Worm (Caenorhabditis elegans) whole organism, L2 larva: ENCODE results near the gene clh-5.

ENCODE experiments used
- Y55F3AM.14 ChIP-seq: fragments of 200-800 bp; sonication (Bioruptor generic); optimal IDR thresholded peaks from 2 replicates; lab custom pipeline; 2018; ENCODE audit warnings: mild to moderate bottlenecking, missing genetic modification characterization, missing compliant biosample characterization
- alr-1 ChIP-seq: fragments of 150-350 bp; optimal IDR thresholded peaks from 2 replicates; lab custom pipeline; 2014; ENCODE audit warnings: missing biosample characterization, missing genetic modification characterization
- ama-1 ChIP-seq: fragments of 150-350 bp; optimal IDR thresholded peaks from 2 replicates; lab custom pipeline; 2018; ENCODE audit warnings: inconsistent platforms
- blmp-1 ChIP-seq: sonication (generic microtip); optimal IDR thresholded peaks from 2 replicates; lab custom pipeline; 2017; ENCODE audit warnings: missing genetic modification characterization, mild to moderate bottlenecking, missing compliant biosample characterization, antibody characterized with exemption, moderate library complexity; ENCODE audit not compliant: insufficient read depth
- egl-27 ChIP-seq: sonication (generic microtip); optimal IDR thresholded peaks from 3 replicates; lab custom pipeline; 2017; ENCODE audit warnings: missing biosample characterization, missing genetic modification reagents, missing genetic modification characterization
- elt-1 ChIP-seq: fragments of 150-350 bp; optimal IDR thresholded peaks from 2 replicates; lab custom pipeline; 2014; ENCODE audit warnings: missing biosample characterization, missing genetic modification characterization
- lin-11 ChIP-seq: fragments of 150-350 bp; sonication (generic microtip); optimal IDR thresholded peaks from 2 replicates; lab custom pipeline; 2014; ENCODE audit warnings: missing biosample characterization, missing genetic modification characterization, inconsistent platforms, mixed read lengths
- lin-13 ChIP-seq: fragments of 150-350 bp; optimal IDR thresholded peaks from 2 replicates; lab custom pipeline; 2014; ENCODE audit warnings: missing biosample characterization, missing genetic modification reagents, missing genetic modification characterization
- lsy-2 ChIP-seq, 2 experiments: fragments of 150-350 bp in 1 of 2; sonication (generic microtip) in 1 of 2; optimal IDR thresholded peaks; 2 replicates each; lab custom pipeline; 2014 to 2017; ENCODE audit warnings: missing biosample characterization in 2 of 2, missing genetic modification characterization in 2 of 2
- nhr-237 ChIP-seq: fragments of 150-350 bp; optimal IDR thresholded peaks from 2 replicates; lab custom pipeline; 2014; ENCODE audit warnings: missing biosample characterization, missing genetic modification characterization
- nhr-6 ChIP-seq: fragments of 150-350 bp; optimal IDR thresholded peaks from 2 replicates; lab custom pipeline; 2014; ENCODE audit warnings: missing biosample characterization, missing genetic modification characterization
- unc-39 ChIP-seq: fragments of 150-350 bp; optimal IDR thresholded peaks from 2 replicates; lab custom pipeline; 2014; ENCODE audit warnings: missing biosample characterization, missing genetic modification characterization

DNA sequence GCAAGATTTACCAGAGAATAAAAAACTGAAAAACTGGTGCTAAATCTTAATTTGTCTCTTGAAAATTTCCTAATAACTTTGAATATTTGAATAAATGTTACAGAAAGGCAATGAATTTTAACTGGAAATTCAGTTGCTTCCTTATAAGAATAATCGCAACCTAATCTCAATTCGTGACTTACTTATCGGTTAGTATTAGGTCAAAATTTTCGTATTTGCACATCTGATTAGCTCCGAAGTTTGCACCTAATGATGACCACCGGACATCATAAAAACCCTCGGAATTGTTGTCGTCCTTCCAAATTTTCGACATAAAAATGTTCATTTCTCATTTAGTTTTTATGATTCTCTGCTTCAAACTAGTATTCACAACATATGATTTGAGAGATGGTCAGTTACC is 39.4 kb upstream of the clh-5 start, which contains the start of gene C16D2.3:
- TF ChIP-seq lin-11 (no peak), nhr-6 (tag; lab: Kevin White, UChicago) (no peak), egl-27 (tag; lab: Kevin White, UChicago) (no peak), elt-1 (tag; lab: Kevin White, UChicago) (no peak), Y55F3AM.14 (GFP tag; lab: Kevin White, UChicago) (no peak), lsy-2 (tag; optimal IDR thresholded peaks at IDR 0.05; lab: Kevin White, UChicago) (no peak), ama-1 (lab: Kevin White, UChicago) (no peak), blmp-1 (tag; lab: Kevin White, UChicago) (no peak), alr-1 (tag; lab: Kevin White, UChicago) (no peak), lin-13 (GFP tag; lab: Kevin White, UChicago) (no peak), unc-39 (tag; lab: Kevin White, UChicago) (no peak), nhr-237 (tag; lab: Kevin White, UChicago) (no peak)
